Worm (Caenorhabditis elegans): Measurements from ENCODE around the gene F11D5.5.

ce11 chrX:3350306-3350705, 48.4 kb downstream of the F11D5.5 start, which contains the start of gene nspg-4:
- TF ChIP-seq dao-5 (tag; optimal IDR thresholded peaks at IDR 0.05) = no peak
- no peak for TF ChIP-seq him-1 (tag; optimal IDR thresholded peaks at IDR 0.05)
